Worm (Caenorhabditis elegans) whole organism, mixed stage, embryonic: ENCODE results near the gene C10A4.6.

Source experiments
- ces-1 ChIP-seq: fragments of 150-350 bp; optimal IDR thresholded peaks from 2 replicates; lab custom pipeline; 2014; ENCODE audit warnings: missing biosample characterization, missing genetic modification reagents, missing genetic modification characterization
- mep-1 ChIP-seq: fragments of 150-350 bp; optimal IDR thresholded peaks from 2 replicates; lab custom pipeline; 2017; ENCODE audit warnings: missing biosample characterization, missing genetic modification reagents, missing genetic modification characterization, inconsistent platforms
- nhr-12 ChIP-seq: fragments of 150-350 bp; optimal IDR thresholded peaks from 2 replicates; lab custom pipeline; 2014; ENCODE audit warnings: missing biosample characterization, missing genetic modification characterization
- pha-4 ChIP-seq: fragments of 150-350 bp; optimal IDR thresholded peaks from 2 replicates; lab custom pipeline; 2018; ENCODE audit warnings: missing biosample characterization, missing genetic modification reagents, missing genetic modification characterization
- unc-62 ChIP-seq: fragments of 150-350 bp; optimal IDR thresholded peaks from 2 replicates; lab custom pipeline; 2014; ENCODE audit warnings: missing biosample characterization, missing genetic modification reagents, missing genetic modification characterization

DNA sequence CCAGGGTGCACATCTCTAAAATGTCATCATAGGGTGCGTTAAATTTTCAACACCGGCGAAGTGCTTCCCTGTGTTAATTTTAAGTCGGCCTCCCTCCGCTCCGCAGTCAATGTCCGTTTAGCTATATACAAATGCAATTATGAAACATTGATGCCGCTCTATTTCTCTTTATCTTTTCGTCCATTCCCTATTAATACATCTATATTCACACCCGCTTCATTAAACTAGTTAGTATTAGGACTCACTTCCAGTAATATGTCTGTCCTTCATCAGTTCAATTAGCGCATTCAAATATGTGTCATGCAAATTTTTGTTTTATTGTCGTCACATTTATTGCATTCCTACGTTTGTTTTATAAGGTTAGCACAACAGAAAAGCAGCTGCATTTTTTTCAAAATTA is 18.4 kb upstream of the C10A4.6 start:
- TF ChIP-seq ces-1: peak; percentile 63
- TF ChIP-seq unc-62 (GFP tag; lab: Kevin White, UChicago): no peak
- no peak for TF ChIP-seq nhr-12 (tag; lab: Kevin White, UChicago)
- TF ChIP-seq mep-1 (tag; lab: Kevin White, UChicago): no peak
- TF ChIP-seq pha-4 (tag; lab: Kevin White, UChicago): no peak
